Fruit fly (Drosophila melanogaster) whole organism, embryonic: Measurements from ENCODE around the gene CG7860.

ENCODE experiments used
- ATbp ChIP-seq: fragments of 200-800 bp; sonication (Bioruptor generic); optimal IDR thresholded peaks from 2 replicates; lab custom pipeline; 2017; ENCODE audit warnings: missing biosample characterization, mild to moderate bottlenecking, missing genetic modification characterization, missing genetic modification reagents
- Atf6 ChIP-seq: fragments of 200-800 bp; sonication (Bioruptor generic); IDR thresholded peaks from 2 replicates; pipeline ENCODE4 v1.3.6; 2022; ENCODE audit warnings: missing biosample characterization, missing genetic modification characterization
- Blimp-1 ChIP-seq: fragments of 200-800 bp; sonication (Bioruptor generic); optimal IDR thresholded peaks from 3 replicates; lab custom pipeline; 2018; ENCODE audit warnings: missing biosample characterization, missing genetic modification characterization, mild to moderate bottlenecking, moderate library complexity, missing genetic modification reagents
- CG10274 ChIP-seq: fragments of 200-800 bp; sonication (Bioruptor generic); optimal IDR thresholded peaks from 3 replicates; lab custom pipeline; 2017; ENCODE audit warnings: missing biosample characterization, mild to moderate bottlenecking, missing genetic modification characterization
- CG10979 ChIP-seq: fragments of 200-800 bp; sonication (Bioruptor generic); optimal IDR thresholded peaks from 2 replicates; lab custom pipeline; 2018; ENCODE audit warnings: missing biosample characterization, mild to moderate bottlenecking, missing genetic modification characterization, moderate library complexity
- CG11560 ChIP-seq: fragments of 200-800 bp; sonication (Bioruptor generic); IDR thresholded peaks from 3 replicates; pipeline ENCODE4 v1.3.6; 2022; ENCODE audit warnings: missing biosample characterization, missing genetic modification characterization
- CG11696 ChIP-seq: fragments of 200-800 bp; sonication (Bioruptor generic); IDR thresholded peaks from 2 replicates; pipeline ENCODE4 v1.3.6; 2022; ENCODE audit warnings: missing biosample characterization, missing genetic modification characterization
- CG12155 ChIP-seq: fragments of 200-800 bp; sonication (Bioruptor generic); optimal IDR thresholded peaks from 3 replicates; lab custom pipeline; 2016; ENCODE audit warnings: missing biosample characterization, missing genetic modification characterization
- CG13424 ChIP-seq: fragments of 200-800 bp; sonication (Bioruptor generic); optimal IDR thresholded peaks from 2 replicates; lab custom pipeline; 2019; ENCODE audit warnings: missing biosample characterization, mild to moderate bottlenecking, missing genetic modification characterization, moderate library complexity
- CG13624 ChIP-seq: fragments of 200-800 bp; sonication (Bioruptor generic); optimal IDR thresholded peaks from 2 replicates; lab custom pipeline; 2016; ENCODE audit warnings: missing biosample characterization, missing genetic modification characterization
- CG13894 ChIP-seq: fragments of 200-800 bp; sonication (Bioruptor generic); optimal IDR thresholded peaks from 3 replicates; lab custom pipeline; 2018; ENCODE audit warnings: missing biosample characterization, mild to moderate bottlenecking, missing genetic modification characterization, moderate library complexity
- CG14441 ChIP-seq: fragments of 200-800 bp; sonication (Bioruptor generic); IDR thresholded peaks from 2 replicates; pipeline ENCODE4 v1.3.6; 2022; ENCODE audit warnings: missing biosample characterization, missing genetic modification characterization
- CG14965 ChIP-seq: fragments of 200-800 bp; sonication (Bioruptor generic); optimal IDR thresholded peaks from 2 replicates; lab custom pipeline; 2016; ENCODE audit warnings: missing biosample characterization, missing genetic modification characterization, borderline replicate concordance
- CG17385 ChIP-seq: fragments of 200-800 bp; sonication (Bioruptor generic); optimal IDR thresholded peaks from 3 replicates; lab custom pipeline; 2018; ENCODE audit warnings: missing biosample characterization, mild to moderate bottlenecking, missing genetic modification characterization
- CG18262 ChIP-seq: fragments of 200-800 bp; optimal IDR thresholded peaks from 3 replicates; lab custom pipeline; 2019; ENCODE audit warnings: missing biosample characterization, mild to moderate bottlenecking, missing genetic modification characterization, moderate library complexity
- CG1832 ChIP-seq: fragments of 200-800 bp; sonication (Bioruptor generic); optimal IDR thresholded peaks from 2 replicates; lab custom pipeline; 2017; ENCODE audit warnings: missing biosample characterization, mild to moderate bottlenecking, missing genetic modification characterization, inconsistent platforms
- CG18476 ChIP-seq: fragments of 200-800 bp; sonication (Bioruptor generic); optimal IDR thresholded peaks from 2 replicates; lab custom pipeline; 2016; ENCODE audit warnings: missing biosample characterization, mild to moderate bottlenecking, missing genetic modification characterization
- CG18619 ChIP-seq: fragments of 200-800 bp; sonication (Bioruptor generic); optimal IDR thresholded peaks from 3 replicates; lab custom pipeline; 2017; ENCODE audit warnings: missing biosample characterization, mild to moderate bottlenecking, missing genetic modification characterization
- CG2129 ChIP-seq: fragments of 200-800 bp; sonication (Bioruptor generic); IDR thresholded peaks from 2 replicates; pipeline ENCODE4 v1.3.6; 2022; ENCODE audit warnings: missing biosample characterization, missing genetic modification characterization; ENCODE audit not compliant: partially characterized antibody
- CG3995 ChIP-seq: fragments of 200-800 bp; sonication (Bioruptor generic); optimal IDR thresholded peaks from 3 replicates; lab custom pipeline; 2016; ENCODE audit warnings: missing biosample characterization, missing genetic modification characterization
- CG6854 ChIP-seq: fragments of 200-800 bp; sonication (Bioruptor generic); optimal IDR thresholded peaks from 3 replicates; lab custom pipeline; 2017; ENCODE audit warnings: missing biosample characterization, mild to moderate bottlenecking, missing genetic modification characterization
- CoRest ChIP-seq: fragments of 200-800 bp; sonication (Bioruptor generic); optimal IDR thresholded peaks from 3 replicates; lab custom pipeline; 2018; ENCODE audit warnings: missing biosample characterization, mild to moderate bottlenecking, missing genetic modification characterization, moderate library complexity
- D19B ChIP-seq: fragments of 200-800 bp; sonication (Bioruptor generic); optimal IDR thresholded peaks from 2 replicates; lab custom pipeline; 2017; ENCODE audit warnings: missing biosample characterization, mild to moderate bottlenecking, missing genetic modification characterization
- Dek ChIP-seq: fragments of 200-800 bp; sonication (Bioruptor generic); optimal IDR thresholded peaks from 3 replicates; lab custom pipeline; 2019; ENCODE audit warnings: missing biosample characterization, mild to moderate bottlenecking, missing genetic modification characterization, moderate library complexity
- GATAe ChIP-seq: fragments of 200-800 bp; sonication (Bioruptor generic); conservative IDR thresholded peaks from 2 replicates; pipeline ENCODE4 v1.3.6; 2022; ENCODE audit warnings: missing biosample characterization, missing genetic modification characterization
- HHEX ChIP-seq: fragments of 200-800 bp; sonication (Bioruptor generic); optimal IDR thresholded peaks from 3 replicates; lab custom pipeline; 2017; ENCODE audit warnings: missing biosample characterization, mild to moderate bottlenecking, missing genetic modification characterization, missing genetic modification reagents
- HLH4C ChIP-seq: fragments of 200-800 bp; sonication (Bioruptor generic); IDR thresholded peaks from 3 replicates; pipeline ENCODE4 v1.3.6; 2022; ENCODE audit warnings: missing biosample characterization, missing genetic modification characterization; ENCODE audit not compliant: partially characterized antibody
- HLH54F ChIP-seq: fragments of 200-800 bp; sonication (Bioruptor generic); optimal IDR thresholded peaks from 3 replicates; lab custom pipeline; 2016; ENCODE audit warnings: missing biosample characterization, missing genetic modification characterization
- Hr39 ChIP-seq: fragments of >200 bp; optimal IDR thresholded peaks from 2 replicates; lab custom pipeline; 2017
- Hsf ChIP-seq: fragments of 200-800 bp; sonication (Bioruptor generic); optimal IDR thresholded peaks from 3 replicates; lab custom pipeline; 2016; ENCODE audit warnings: missing biosample characterization, missing genetic modification characterization
- MBD-R2 ChIP-seq: fragments of 200-800 bp; sonication (Bioruptor generic); IDR thresholded peaks from 2 replicates; pipeline ENCODE4 v1.3.6; 2022; ENCODE audit warnings: missing biosample characterization, missing genetic modification characterization
- Stat92E ChIP-seq, 3 experiments: fragments of >200 bp in 2 of 3; fragments of 200-800 bp in 1 of 3; sonication (Bioruptor generic) in 1 of 3; optimal IDR thresholded peaks; 2 replicates each; lab custom pipeline; 2017 to 2019; ENCODE audit warnings: missing biosample characterization in 3 of 3, missing genetic modification characterization in 3 of 3, mild to moderate bottlenecking in 1 of 3, moderate library complexity in 1 of 3
- ash1 ChIP-seq: fragments of 200-800 bp; sonication (Bioruptor generic); optimal IDR thresholded peaks from 2 replicates; lab custom pipeline; 2018; ENCODE audit warnings: missing biosample characterization, mild to moderate bottlenecking, missing genetic modification characterization
- cg ChIP-seq: fragments of 200-800 bp; sonication (Bioruptor generic); optimal IDR thresholded peaks from 3 replicates; lab custom pipeline; 2019; ENCODE audit warnings: missing biosample characterization, mild to moderate bottlenecking, missing genetic modification characterization, moderate library complexity
- dm ChIP-seq: fragments of 200-800 bp; sonication (Bioruptor generic); optimal IDR thresholded peaks from 3 replicates; lab custom pipeline; 2016; ENCODE audit warnings: missing biosample characterization, missing genetic modification characterization
- fu2 ChIP-seq: fragments of 200-800 bp; sonication (Bioruptor generic); optimal IDR thresholded peaks from 2 replicates; lab custom pipeline; 2016; ENCODE audit warnings: missing biosample characterization, missing genetic modification characterization
- inv ChIP-seq: fragments of 200-800 bp; sonication (Bioruptor generic); IDR thresholded peaks from 2 replicates; pipeline ENCODE4 v1.3.6; 2022; ENCODE audit warnings: missing biosample characterization, missing genetic modification characterization; ENCODE audit not compliant: partially characterized antibody
- kni ChIP-seq: fragments of 200-800 bp; sonication (Bioruptor generic); optimal IDR thresholded peaks from 3 replicates; lab custom pipeline; 2017; ENCODE audit warnings: mild to moderate bottlenecking, missing biosample characterization, missing genetic modification reagents, missing genetic modification characterization
- lola ChIP-seq, 3 experiments: fragments of >200 bp in 2 of 3; fragments of 200-800 bp in 1 of 3; sonication (Bioruptor generic) in 1 of 3; optimal IDR thresholded peaks; 2 replicates each; lab custom pipeline; 2017 to 2019; ENCODE audit warnings: missing biosample characterization in 3 of 3, missing genetic modification characterization in 3 of 3, mild to moderate bottlenecking in 1 of 3, moderate library complexity in 1 of 3
- mld ChIP-seq: fragments of 200-800 bp; sonication (Bioruptor generic); IDR thresholded peaks from 3 replicates; pipeline ENCODE4 v1.3.6; 2022; ENCODE audit warnings: missing biosample characterization, missing genetic modification characterization; ENCODE audit not compliant: partially characterized antibody
- peb ChIP-seq: fragments of 200-800 bp; sonication (Bioruptor generic); IDR thresholded peaks from 2 replicates; pipeline ENCODE4 v1.3.6; 2022; ENCODE audit warnings: missing biosample characterization, missing genetic modification characterization
- pnt ChIP-seq: fragments of 200-800 bp; sonication (Bioruptor generic); optimal IDR thresholded peaks from 3 replicates; lab custom pipeline; 2016; ENCODE audit warnings: missing biosample characterization, missing genetic modification characterization
- scrt ChIP-seq: fragments of 200-800 bp; sonication (Bioruptor generic); optimal IDR thresholded peaks from 2 replicates; lab custom pipeline; 2018; ENCODE audit warnings: missing biosample characterization, mild to moderate bottlenecking, missing genetic modification characterization, moderate library complexity
- stc ChIP-seq: fragments of 200-800 bp; sonication (Bioruptor generic); IDR thresholded peaks from 2 replicates; pipeline ENCODE4 v1.3.6; 2022; ENCODE audit warnings: missing biosample characterization, missing genetic modification characterization
- stwl ChIP-seq: fragments of 200-800 bp; sonication (Bioruptor generic); optimal IDR thresholded peaks from 3 replicates; lab custom pipeline; 2018; ENCODE audit warnings: missing biosample characterization, mild to moderate bottlenecking, missing genetic modification characterization, moderate library complexity
- tgo ChIP-seq: fragments of 200-800 bp; sonication (Bioruptor generic); IDR thresholded peaks from 3 replicates; pipeline ENCODE4 v1.3.6; 2022; ENCODE audit warnings: missing biosample characterization, missing genetic modification characterization
- tio ChIP-seq: fragments of 200-800 bp; sonication (Bioruptor generic); optimal IDR thresholded peaks from 2 replicates; lab custom pipeline; 2017; ENCODE audit warnings: missing biosample characterization, missing genetic modification characterization, inconsistent platforms
- usp ChIP-seq: fragments of >200 bp; optimal IDR thresholded peaks from 2 replicates; lab custom pipeline; 2017; ENCODE audit warnings: missing biosample characterization, missing genetic modification characterization
- vvl ChIP-seq: fragments of 200-800 bp; sonication (Bioruptor generic); IDR thresholded peaks from 2 replicates; pipeline ENCODE4 v1.3.6; 2022; ENCODE audit warnings: missing biosample characterization, missing genetic modification characterization
- wdn ChIP-seq: fragments of 200-800 bp; sonication (Bioruptor generic); IDR thresholded peaks from 2 replicates; pipeline ENCODE4 v1.3.6; 2022; ENCODE audit warnings: missing biosample characterization, missing genetic modification characterization

Gene CG7860

dm6 chrX:15549055-15549454 lies 19.7 kb upstream of the CG7860 start (continued):
- TF ChIP-seq Stat92E (GFP tag; optimal IDR thresholded peaks at IDR 0.05; lab: Kevin White, UChicago) (no peak), HHEX (GFP tag; lab: Kevin White, UChicago) (peak; percentile 74), CG13624 (GFP tag; lab: Kevin White, UChicago) (peak; percentile 72), CG10274 (peak; percentile 53), dm (GFP tag; lab: Kevin White, UChicago) (peak; percentile 42), MBD-R2 (GFP tag; lab: Robert Waterston, UW) (peak; percentile 39; the same call in 1 of the 2 replicates), mld (GFP tag; lab: Robert Waterston, UW) (no peak), tio (peak; percentile 68), Atf6 (peak; percentile 80), CG14965 (GFP tag; lab: Kevin White, UChicago) (no peak), CG14441 (GFP tag; lab: Robert Waterston, UW) (peak; percentile 78), CG18476 (GFP tag; lab: Kevin White, UChicago) (peak; percentile 69), D19B (GFP tag; lab: Kevin White, UChicago) (peak; percentile 53), CG17385 (GFP tag; lab: Kevin White, UChicago) (peak; percentile 72), CG18619 (GFP tag; lab: Kevin White, UChicago) (peak; percentile 74), CG1832 (GFP tag; lab: Kevin White, UChicago) (no peak), stc (GFP tag; lab: Robert Waterston, UW) (peak; percentile 67; the same call in 1 of the 2 replicates), vvl (peak; percentile 77), kni (GFP tag; lab: Kevin White, UChicago) (no peak), CG10979 (tag; lab: Kevin White, UChicago) (peak; percentile 72), Blimp-1 (GFP tag; lab: Kevin White, UChicago) (peak; percentile 67), fu2 (GFP tag; lab: Kevin White, UChicago) (peak; percentile 63), HLH54F (GFP tag; lab: Kevin White, UChicago) (peak; percentile 64), CG2129 (GFP tag; lab: Robert Waterston, UW) (no peak), ATbp (GFP tag; lab: Kevin White, UChicago) (peak; percentile 75), HLH4C (GFP tag; lab: Robert Waterston, UW) (no peak), CG18262 (tag; lab: Kevin White, UChicago) (peak; percentile 74), CoRest (tag; lab: Kevin White, UChicago) (peak; percentile 87), GATAe (GFP tag; lab: Robert Waterston, UW) (no peak), wdn (GFP tag; lab: Robert Waterston, UW) (peak; percentile 60), inv (no peak), CG11696 (GFP tag; lab: Robert Waterston, UW) (no peak), ash1 (GFP tag; lab: Kevin White, UChicago) (no peak), peb (GFP tag; lab: Robert Waterston, UW) (peak; percentile 32; the same call in 1 of the 2 replicates), Dek (peak; percentile 80), CG13894 (tag; lab: Kevin White, UChicago) (peak; percentile 30), Hr39 (lab: Kevin White, UChicago) (no peak), lola (GFP tag; optimal IDR thresholded peaks at IDR 0.05; lab: Kevin White, UChicago) (peak in 1 of 3 experiments; percentile 44), pnt (peak; percentile 72), cg (GFP tag; lab: Kevin White, UChicago) (no peak), CG12155 (GFP tag; lab: Kevin White, UChicago) (peak; percentile 64), stwl (tag; lab: Kevin White, UChicago) (no peak), usp (GFP tag; lab: Kevin White, UChicago) (no peak), tgo (GFP tag; lab: Robert Waterston, UW) (peak; percentile 77; the same call in 2 of the 3 replicates), CG3995 (GFP tag; lab: Kevin White, UChicago) (no peak), CG13424 (peak; percentile 88), CG6854 (GFP tag; lab: Kevin White, UChicago) (peak; percentile 54), Hsf (peak; percentile 81), CG11560 (tag; lab: Robert Waterston, UW) (peak; percentile 46; the same call in 2 of the 3 replicates), scrt (GFP tag; lab: Kevin White, UChicago) (peak; percentile 59)
